Fruit fly (Drosophila melanogaster) S2 (cell line): ENCODE measurements around the gene CG14551.

Experiments used
- CG8478 ChIP-seq: fragments of >200 bp; optimal IDR thresholded peaks from 2 replicates; lab custom pipeline; 2018
- CTCF ChIP-seq, 2 experiments: fragments of >200 bp; optimal IDR thresholded peaks; 2 replicates each; lab custom pipeline; 2018

The CG14551 gene

dm6 chr3R:26036153-26037144, 26.4 kb downstream of the CG14551 start:
- no peak for TF ChIP-seq CG8478 (lab: Kevin White, UChicago)
- TF ChIP-seq CTCF (optimal IDR thresholded peaks at IDR 0.05; lab: Kevin White, UChicago), result no peak

dm6 chr3R:26035369-26035656, 27.5 kb downstream of the CG14551 start:
- TF ChIP-seq CTCF (optimal IDR thresholded peaks at IDR 0.05; lab: Kevin White, UChicago) (no peak), CG8478 (lab: Kevin White, UChicago) (no peak)

- TF ChIP-seq CG8478 (lab: Kevin White, UChicago), result no peak
- TF ChIP-seq CTCF (optimal IDR thresholded peaks at IDR 0.05; lab: Kevin White, UChicago), result no peak
Measured at dm6 chr3R:26034643-26035368, 28.0 kb downstream of the CG14551 start.

dm6 chr3R:26032611-26033001, 30.2 kb downstream of the CG14551 start:
- no peak for TF ChIP-seq CG8478 (lab: Kevin White, UChicago)
- TF ChIP-seq CTCF (optimal IDR thresholded peaks at IDR 0.05; lab: Kevin White, UChicago), result no peak

- TF ChIP-seq CG8478 (lab: Kevin White, UChicago) (no peak), CTCF (optimal IDR thresholded peaks at IDR 0.05; lab: Kevin White, UChicago) (no peak)
Measured at dm6 chr3R:26031968-26032610, 30.7 kb downstream of the CG14551 start.

dm6 chr3R:26030562-26030961, 32.2 kb downstream of the CG14551 start:
- no peak for TF ChIP-seq CTCF (optimal IDR thresholded peaks at IDR 0.05; lab: Kevin White, UChicago)
- TF ChIP-seq CG8478 (lab: Kevin White, UChicago), result no peak

dm6 chr3R:26027903-26028302, 34.9 kb downstream of the CG14551 start:
- TF ChIP-seq CTCF (optimal IDR thresholded peaks at IDR 0.05; lab: Kevin White, UChicago) (no peak), CG8478 (lab: Kevin White, UChicago) (no peak)

- TF ChIP-seq CTCF (optimal IDR thresholded peaks at IDR 0.05; lab: Kevin White, UChicago) (no peak), CG8478 (lab: Kevin White, UChicago) (no peak)
Measured at dm6 chr3R:26026631-26027274, 36.1 kb downstream of the CG14551 start.

- no peak for TF ChIP-seq CTCF (optimal IDR thresholded peaks at IDR 0.05; lab: Kevin White, UChicago)
- TF ChIP-seq CG8478 (lab: Kevin White, UChicago), result no peak
Measured at dm6 chr3R:26024596-26025213, 38.1 kb downstream of the CG14551 start.

- TF ChIP-seq CG8478 (lab: Kevin White, UChicago) (no peak), CTCF (optimal IDR thresholded peaks at IDR 0.05; lab: Kevin White, UChicago) (no peak)
Measured at dm6 chr3R:26023252-26023651, 39.6 kb downstream of the CG14551 start.

- TF ChIP-seq CTCF (optimal IDR thresholded peaks at IDR 0.05; lab: Kevin White, UChicago), result no peak
- TF ChIP-seq CG8478 (lab: Kevin White, UChicago), result no peak
Measured at dm6 chr3R:26021195-26021914, 41.5 kb downstream of the CG14551 start.

dm6 chr3R:26020244-26021171, 42.3 kb downstream of the CG14551 start:
- TF ChIP-seq CTCF (optimal IDR thresholded peaks at IDR 0.05; lab: Kevin White, UChicago), result no peak
- no peak for TF ChIP-seq CG8478 (lab: Kevin White, UChicago)
